Worm (Caenorhabditis elegans) whole organism, L4/young adult: ENCODE results near the gene clec-164.

ENCODE experiments used
- W03F9.2 ChIP-seq: fragments of 150-350 bp; optimal IDR thresholded peaks from 2 replicates; lab custom pipeline; 2014; ENCODE audit warnings: missing biosample characterization, missing genetic modification characterization
- dao-5 ChIP-seq: sonication (generic microtip); optimal IDR thresholded peaks from 2 replicates; lab custom pipeline; 2016; ENCODE audit warnings: missing genotype, missing genetic modification characterization, moderate library complexity, missing compliant biosample characterization
- him-1 ChIP-seq: sonication (generic microtip); optimal IDR thresholded peaks from 2 replicates; lab custom pipeline; 2016; ENCODE audit warnings: missing genotype, missing genetic modification reagents, missing genetic modification characterization, missing compliant biosample characterization

The clec-164 gene

DNA sequence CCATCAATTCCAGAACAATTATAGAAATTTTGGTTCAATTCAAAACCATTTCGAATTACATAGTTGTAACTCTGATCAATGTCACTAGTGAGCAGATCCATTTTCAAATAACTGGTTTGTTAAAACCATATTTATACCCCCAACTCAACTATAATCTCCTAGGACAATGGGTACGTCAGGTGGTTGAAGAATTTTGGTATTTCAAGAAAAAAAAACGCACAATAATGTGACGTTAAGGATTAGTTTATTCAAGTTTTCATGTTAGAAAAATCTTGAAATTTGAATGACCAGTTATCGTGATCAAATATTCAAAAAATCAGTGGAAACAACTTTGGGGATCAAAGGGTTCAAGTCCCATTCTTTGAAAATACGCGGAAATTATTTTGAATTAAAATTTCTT lies 14.5 kb downstream of the clec-164 start, which contains the start of gene srt-24:
TSS of gene srt-24 (minus strand) at position 101 of the 400 bp plus-strand sequence.
- TF ChIP-seq him-1 (no peak), W03F9.2 (tag; lab: Kevin White, UChicago) (no peak), dao-5 (tag; lab: Kevin White, UChicago) (no peak)

DNA sequence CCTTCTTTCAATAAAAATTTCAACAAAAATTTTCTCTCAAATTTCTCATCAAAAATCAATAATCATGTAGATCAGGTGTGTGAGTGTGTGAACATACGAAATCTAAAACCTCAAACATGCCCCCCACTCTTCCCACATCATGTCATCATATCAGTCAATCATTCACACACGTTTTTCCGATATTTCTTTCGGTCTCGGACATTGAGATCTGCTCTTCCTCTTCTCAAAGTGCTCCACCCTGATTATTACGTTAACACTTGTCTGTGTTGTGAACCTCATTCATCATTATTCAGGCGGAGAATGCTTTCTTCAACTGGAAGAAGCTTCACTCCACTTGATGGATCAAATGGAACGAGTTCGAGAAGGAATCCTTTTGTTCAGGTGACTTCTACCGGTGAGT lies 20.0 kb downstream of the clec-164 start, which contains the start of gene kvs-5:
TSS of gene kvs-5 (plus strand) at position 301 of the 400 bp plus-strand sequence.
- no peak for TF ChIP-seq him-1

DNA sequence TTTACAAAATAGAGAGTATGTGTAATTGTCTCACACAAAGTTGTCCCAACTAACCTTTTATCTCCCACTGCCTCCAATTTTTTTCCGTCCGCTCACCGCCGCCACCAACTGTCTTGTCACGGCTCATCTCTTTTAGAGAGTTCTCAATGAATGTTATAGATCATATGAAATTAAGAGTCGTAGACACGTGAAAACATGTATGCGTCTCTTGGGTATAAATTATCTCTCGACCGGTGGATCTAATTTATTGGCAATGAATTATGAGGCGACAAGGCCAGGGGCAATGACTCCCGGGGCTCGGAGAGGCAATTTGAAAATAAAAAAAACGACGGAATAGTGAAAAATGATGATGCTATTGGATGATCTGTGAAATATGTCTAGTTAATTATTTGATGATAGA lies 24.3 kb downstream of the clec-164 start:
- TF ChIP-seq W03F9.2 (tag; lab: Kevin White, UChicago) (no peak), him-1 (no peak), dao-5 (tag; lab: Kevin White, UChicago) (no peak)

DNA sequence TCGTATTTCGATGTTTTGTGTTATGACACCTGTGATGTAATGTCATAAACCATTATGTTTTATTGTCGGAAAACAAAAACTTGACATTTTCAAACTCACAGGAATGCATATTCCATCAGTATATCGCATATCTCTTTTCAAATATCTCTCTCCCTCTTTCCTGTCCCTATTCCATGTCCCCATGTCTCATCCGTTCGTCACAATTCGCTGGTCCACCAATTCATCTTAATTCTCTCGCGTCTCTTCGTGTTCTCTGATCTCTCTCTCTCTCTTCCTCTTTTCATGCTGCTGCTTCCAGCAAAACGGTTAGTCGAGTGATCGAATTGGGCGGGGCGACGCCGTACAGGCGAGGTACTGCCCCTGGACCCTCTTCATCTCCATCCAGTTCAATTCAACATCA lies 25.4 kb downstream of the clec-164 start:
- TF ChIP-seq dao-5 (tag; lab: Kevin White, UChicago) (no peak), him-1 (no peak), W03F9.2 (tag; lab: Kevin White, UChicago) (no peak)

DNA sequence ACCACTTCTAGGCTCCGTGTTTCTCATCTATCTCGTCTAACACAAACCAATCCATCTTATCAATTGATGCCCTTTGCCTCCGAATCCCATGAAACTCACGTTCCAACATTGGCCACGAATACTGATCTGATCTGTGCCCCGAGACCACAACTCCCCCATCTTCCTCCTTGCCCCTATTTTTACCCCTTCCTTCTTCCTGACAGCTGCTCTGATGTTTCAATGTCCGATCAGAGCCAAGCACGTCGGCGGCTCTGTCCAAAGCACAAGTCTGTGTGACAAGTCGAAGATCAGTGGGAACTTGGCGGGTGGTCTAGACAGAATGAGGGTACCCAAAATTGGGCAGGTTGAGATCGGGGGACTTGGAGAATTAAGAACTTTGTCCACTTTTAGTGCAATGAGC lies 29.9 kb downstream of the clec-164 start:
- TF ChIP-seq him-1 (no peak), W03F9.2 (tag; lab: Kevin White, UChicago) (no peak), dao-5 (tag; lab: Kevin White, UChicago) (no peak)

DNA sequence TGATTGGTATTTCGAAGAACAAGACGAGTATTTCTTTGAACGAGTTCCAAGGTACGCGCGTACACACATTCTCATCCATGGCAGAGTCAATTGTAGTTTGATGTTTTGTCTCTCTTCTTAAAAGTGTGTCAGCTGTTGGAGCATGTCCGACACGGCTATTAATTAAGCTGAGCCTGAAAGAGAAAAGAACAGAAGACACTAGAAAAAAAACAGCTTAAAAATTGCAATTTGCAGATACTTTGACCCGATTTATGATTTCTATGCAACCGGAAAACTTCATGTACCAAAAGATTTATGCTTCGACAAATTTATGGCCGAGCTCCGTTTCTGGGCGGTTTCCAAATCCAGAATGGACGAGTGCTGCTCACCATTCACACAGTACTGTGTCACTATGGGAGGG lies 33.1 kb downstream of the clec-164 start:
- TF ChIP-seq dao-5 (tag; lab: Kevin White, UChicago) (no peak), W03F9.2 (tag; lab: Kevin White, UChicago) (no peak), him-1 (no peak)

DNA sequence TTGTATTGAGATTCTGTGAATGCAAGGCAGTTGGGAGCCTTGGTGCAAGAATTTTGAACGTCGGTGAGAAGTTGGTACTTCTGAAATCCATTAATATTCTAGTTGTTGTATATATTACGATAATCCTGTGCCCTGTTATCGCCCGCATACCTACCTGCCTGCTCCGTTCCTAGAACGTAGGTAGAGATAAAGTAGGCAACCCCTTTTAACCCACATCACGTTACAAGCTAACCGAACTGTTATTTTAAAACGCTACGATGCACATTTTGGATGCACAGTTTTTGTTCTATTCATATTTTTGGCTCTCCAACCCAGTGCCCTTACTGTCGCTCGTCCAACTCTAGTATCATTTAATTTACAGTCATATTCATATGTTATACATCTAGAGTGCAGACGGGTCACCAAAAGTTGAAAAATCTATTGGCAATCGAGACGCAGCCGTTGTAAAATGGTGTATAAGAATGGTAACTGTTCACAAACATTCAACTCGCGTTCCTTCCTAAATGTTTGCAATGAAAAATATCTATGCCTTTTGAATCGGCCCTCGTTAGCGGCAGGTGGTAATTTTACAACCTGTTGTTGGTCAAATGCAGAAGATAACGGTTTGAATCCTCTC lies 38.0 kb downstream of the clec-164 start:
- TF ChIP-seq W03F9.2 (tag; lab: Kevin White, UChicago) (no peak), him-1 (no peak), dao-5 (tag; lab: Kevin White, UChicago) (no peak)

DNA sequence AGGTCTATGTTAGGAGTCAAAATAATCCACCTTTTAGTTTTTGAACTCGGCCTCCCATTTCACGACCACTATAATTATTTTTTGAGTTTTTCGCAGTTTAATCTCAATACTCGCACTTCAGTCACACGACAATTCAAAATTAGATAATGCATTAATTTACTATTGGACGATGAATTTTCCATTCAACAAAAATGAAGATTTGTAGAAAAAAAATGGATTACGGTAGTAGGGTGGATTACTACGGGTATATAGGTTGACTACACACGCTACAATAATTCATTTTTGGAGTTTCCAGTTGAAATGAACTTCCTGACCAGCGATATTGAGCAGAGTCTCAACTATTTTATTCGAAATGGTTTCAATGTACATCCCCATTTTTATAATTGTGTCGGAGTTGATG lies 40.0 kb downstream of the clec-164 start, which contains the start of gene srt-23:
TSS of gene srt-23 (plus strand) at position 301 of the 400 bp plus-strand sequence.
- no peak for TF ChIP-seq W03F9.2 (tag; lab: Kevin White, UChicago)
- TF ChIP-seq him-1, result no peak
- no peak for TF ChIP-seq dao-5 (tag; lab: Kevin White, UChicago)

DNA sequence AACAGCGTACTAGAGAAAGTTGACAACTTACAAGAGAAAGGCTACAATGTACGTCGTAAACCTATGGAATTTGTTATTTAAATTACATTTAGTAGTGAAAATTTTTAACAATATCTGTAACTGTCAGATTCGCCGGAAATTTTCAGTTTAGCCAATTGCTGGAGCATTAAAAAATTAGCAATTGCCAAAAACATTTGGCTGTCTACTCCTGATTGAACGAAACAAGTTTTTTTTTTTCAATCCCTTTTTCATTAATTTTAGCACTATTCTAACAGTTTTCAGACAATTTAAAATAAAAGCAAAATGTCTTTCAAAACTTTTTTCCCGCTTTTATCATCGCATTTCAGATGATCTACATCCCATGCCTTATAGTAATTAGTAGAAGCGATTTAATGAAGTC lies 40.5 kb downstream of the clec-164 start:
- TF ChIP-seq dao-5 (tag; lab: Kevin White, UChicago), result no peak
- no peak for TF ChIP-seq W03F9.2 (tag; lab: Kevin White, UChicago)
- TF ChIP-seq him-1, result no peak

DNA sequence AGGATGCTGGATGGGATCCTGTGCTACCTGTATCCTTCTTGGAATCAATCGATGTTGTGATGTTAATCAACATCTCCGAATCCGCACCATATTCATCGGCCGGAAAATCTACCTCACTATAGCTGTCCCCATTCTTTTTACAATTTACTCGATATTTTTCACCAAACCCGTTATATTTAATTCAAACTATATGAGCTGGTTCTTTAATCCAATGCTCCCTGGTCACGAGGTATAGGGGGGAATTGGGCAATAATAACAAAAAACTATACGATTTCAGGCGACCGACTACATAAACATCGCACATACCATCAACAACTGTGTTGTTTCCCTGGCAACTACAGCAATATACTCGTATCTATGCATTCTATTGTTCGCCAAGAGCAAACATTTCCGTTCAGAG lies 41.1 kb downstream of the clec-164 start:
- TF ChIP-seq dao-5 (tag; lab: Kevin White, UChicago), result no peak
- no peak for TF ChIP-seq W03F9.2 (tag; lab: Kevin White, UChicago)
- TF ChIP-seq him-1, result no peak

DNA sequence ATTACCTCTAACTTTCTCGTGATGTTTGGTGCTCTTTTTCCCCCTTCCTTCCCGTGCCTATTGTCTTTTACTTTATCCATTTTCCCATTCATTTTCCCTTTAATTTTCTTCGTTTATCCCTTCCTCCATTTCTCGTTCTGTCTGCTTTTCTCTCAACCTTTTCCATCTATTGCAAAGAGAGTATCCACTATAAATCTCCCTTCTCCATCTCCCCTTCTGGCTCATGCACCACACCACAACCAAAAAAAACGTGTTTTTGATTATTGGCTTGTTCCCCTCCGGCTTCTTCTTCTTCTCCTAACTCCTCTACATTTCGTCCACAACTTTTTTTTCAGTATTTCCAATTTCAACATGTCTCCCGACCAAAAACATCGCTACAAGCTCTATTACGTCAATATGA lies 43.8 kb downstream of the clec-164 start, which contains the start of gene gst-40:
TSS of gene gst-40 (plus strand) at position 236 of the 400 bp plus-strand sequence.
- TF ChIP-seq dao-5 (tag; lab: Kevin White, UChicago) (no peak), him-1 (no peak), W03F9.2 (tag; lab: Kevin White, UChicago) (no peak)

DNA sequence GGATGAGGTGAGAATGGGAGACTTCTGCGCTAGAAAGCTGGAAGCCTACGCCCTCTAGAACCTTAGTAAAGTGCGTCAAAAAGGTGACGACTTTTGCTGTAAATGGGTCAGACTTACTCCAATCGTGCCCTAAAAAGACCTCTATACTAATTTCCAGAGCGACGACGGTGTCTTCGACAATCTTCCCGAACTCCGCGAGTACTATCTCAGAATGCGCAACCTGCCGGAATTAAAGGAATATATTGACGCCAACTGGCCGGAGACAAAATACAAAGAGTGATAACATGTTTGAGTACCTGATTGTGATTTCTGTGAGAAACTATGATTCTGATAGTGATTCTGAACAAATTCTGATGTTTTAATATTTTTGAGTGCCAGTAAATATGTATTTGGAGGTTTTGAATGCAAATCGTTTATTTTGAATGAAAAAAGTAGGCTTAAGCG lies 45.6 kb downstream of the clec-164 start:
- TF ChIP-seq W03F9.2 (tag; lab: Kevin White, UChicago), result no peak
- no peak for TF ChIP-seq him-1
- no peak for TF ChIP-seq dao-5 (tag; lab: Kevin White, UChicago)

DNA sequence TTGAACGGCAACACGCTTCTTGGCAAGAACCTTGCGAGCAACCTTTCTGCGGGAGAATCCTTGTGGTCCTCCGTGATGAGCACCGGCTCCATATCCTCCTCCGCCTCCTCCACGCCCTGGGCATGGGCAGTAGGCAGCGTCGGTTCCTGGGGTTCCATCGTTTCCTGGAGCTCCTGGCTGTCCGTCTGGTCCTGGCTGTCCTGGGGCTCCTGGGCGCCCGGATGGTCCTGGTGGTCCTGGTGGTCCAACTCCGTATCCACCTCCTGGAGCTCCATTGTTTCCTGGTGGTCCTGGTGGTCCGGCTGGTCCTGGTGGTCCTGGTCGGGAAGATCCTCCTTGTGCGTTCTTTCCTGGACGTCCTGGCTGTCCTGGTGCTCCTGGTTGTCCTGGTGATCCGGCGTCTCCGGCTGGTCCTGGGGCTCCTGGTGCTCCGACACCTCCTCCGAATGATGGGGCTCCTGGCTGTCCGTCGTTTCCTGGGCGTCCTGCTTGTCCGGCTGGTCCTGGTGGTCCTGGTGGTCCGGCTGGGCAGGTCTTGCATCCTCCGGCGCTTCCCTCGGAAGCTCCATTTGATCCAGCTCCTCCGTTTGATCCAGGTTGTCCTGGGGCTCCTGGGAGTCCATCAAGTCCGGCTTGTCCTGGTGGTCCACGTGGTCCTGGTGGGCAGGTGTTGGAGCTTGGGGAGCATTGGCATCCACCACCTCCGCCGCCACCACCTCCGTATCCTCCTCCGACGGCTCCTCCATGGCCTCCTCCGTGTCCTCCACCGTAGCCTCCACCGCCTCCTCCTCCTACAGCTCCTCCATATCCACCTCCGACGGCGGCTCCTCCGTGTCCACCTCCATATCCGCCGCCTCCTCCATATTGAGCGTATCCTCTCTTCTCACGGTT lies 46.3 kb downstream of the clec-164 start:
- TF ChIP-seq W03F9.2 (tag; lab: Kevin White, UChicago) (no peak), him-1 (no peak), dao-5 (tag; lab: Kevin White, UChicago) (no peak)
